Fruit fly (Drosophila melanogaster): ENCODE results near the gene okr.

okr gene

dm6 chr2L:2976829-2977228 lies 15.7 kb downstream of the okr start, which contains the start of the genes CG9641 and CG3165 (continued):
- TF ChIP-seq az2 (GFP tag; optimal IDR thresholded peaks at IDR 0.05) = peak; percentile 89
- TF ChIP-seq esg (GFP tag; conservative IDR thresholded peaks at IDR 0.05) = peak; percentile 69
- TF ChIP-seq tin (GFP tag; optimal IDR thresholded peaks at IDR 0.05) = peak; percentile 93
- TF ChIP-seq CG10462 (GFP tag; optimal IDR thresholded peaks at IDR 0.05) = peak; percentile 70
- TF ChIP-seq Hmr (GFP tag; optimal IDR thresholded peaks at IDR 0.05) = no peak
- TF ChIP-seq wdn (GFP tag; IDR thresholded peaks at IDR 0.05) = no peak; the same call in 1 of the 2 replicates
- peak; percentile 90 for TF ChIP-seq CG11456 (GFP tag; IDR thresholded peaks at IDR 0.05)
- TF ChIP-seq Gsc (GFP tag; IDR thresholded peaks at IDR 0.05) = no peak
- peak; percentile 60 for TF ChIP-seq Sry-β (GFP tag; optimal IDR thresholded peaks at IDR 0.05)
- peak; percentile 72 for TF ChIP-seq CG1603 (tag; optimal IDR thresholded peaks at IDR 0.05)
- TF ChIP-seq bbx (GFP tag; IDR thresholded peaks at IDR 0.05; ENCODE audit: partially characterized antibody) = peak; percentile 89
- TF ChIP-seq sr (GFP tag; IDR thresholded peaks at IDR 0.05) = no peak
- TF ChIP-seq Ets65A (GFP tag) = peak; percentile 98
- peak in 1 of 3 experiments; percentile 84 for TF ChIP-seq lola (GFP tag; optimal IDR thresholded peaks at IDR 0.05)
- peak; percentile 91 for TF ChIP-seq CG2129 (GFP tag; IDR thresholded peaks at IDR 0.05; ENCODE audit: partially characterized antibody)
- TF ChIP-seq CG1024 (GFP tag; IDR thresholded peaks at IDR 0.05) = peak; percentile 21; the same call in 1 of the 2 replicates
- TF ChIP-seq CG33557 (GFP tag; optimal IDR thresholded peaks at IDR 0.05) = peak; percentile 86
- peak; percentile 80 for TF ChIP-seq Atf6 (GFP tag; IDR thresholded peaks at IDR 0.05)
- TF ChIP-seq pb (GFP tag; optimal IDR thresholded peaks at IDR 0.05) = peak; percentile 78
- TF ChIP-seq ranshi (GFP tag; IDR thresholded peaks at IDR 0.05) = peak; percentile 78; the same call in 1 of the 2 replicates
- peak; percentile 96 for TF ChIP-seq CG14710 (tag; optimal IDR thresholded peaks at IDR 0.05)
- peak; percentile 75 for TF ChIP-seq CG14441 (GFP tag; IDR thresholded peaks at IDR 0.05)
- peak; percentile 86 for TF ChIP-seq Dbx (GFP tag; IDR thresholded peaks at IDR 0.05)
- TF ChIP-seq prd (optimal IDR thresholded peaks at IDR 0.05) = no peak
- peak; percentile 90 for TF ChIP-seq prd (GFP tag; IDR thresholded peaks at IDR 0.05)
- TF ChIP-seq Atf3 (GFP tag; optimal IDR thresholded peaks at IDR 0.05) = peak; percentile 80
- TF ChIP-seq CG43689 (GFP tag; IDR thresholded peaks at IDR 0.05) = peak; percentile 52
- no peak for TF ChIP-seq bowl (GFP tag; IDR thresholded peaks at IDR 0.05)
- no peak for TF ChIP-seq CG6175 (GFP tag; IDR thresholded peaks at IDR 0.05)
- TF ChIP-seq maf-S (GFP tag; optimal IDR thresholded peaks at IDR 0.05) = peak; percentile 88
- no peak for TF ChIP-seq odd (GFP tag; optimal IDR thresholded peaks at IDR 0.05)
- no peak for TF ChIP-seq CG14965 (GFP tag; optimal IDR thresholded peaks at IDR 0.05; ENCODE audit: borderline replicate concordance)
- TF ChIP-seq CG4820 (GFP tag; optimal IDR thresholded peaks at IDR 0.05) = peak; percentile 90
- TF ChIP-seq CG33213 (GFP tag; optimal IDR thresholded peaks at IDR 0.05) = peak; percentile 90
- TF ChIP-seq disco-r (GFP tag; optimal IDR thresholded peaks at IDR 0.05) = peak; percentile 74
- TF ChIP-seq HLHmδ (GFP tag; optimal IDR thresholded peaks at IDR 0.05) = no peak
- TF ChIP-seq Oaz (GFP tag; IDR thresholded peaks at IDR 0.05) = peak; percentile 66; the same call in 1 of the 2 replicates
- TF ChIP-seq CG2712 (tag; optimal IDR thresholded peaks at IDR 0.05) = peak; percentile 89
- TF ChIP-seq stwl (tag; optimal IDR thresholded peaks at IDR 0.05) = peak; percentile 99
- TF ChIP-seq slbo (GFP tag; IDR thresholded peaks at IDR 0.05) = peak; percentile 87
- TF ChIP-seq CG12391 (tag; optimal IDR thresholded peaks at IDR 0.05) = peak; percentile 87
- no peak for TF ChIP-seq HHEX (GFP tag; optimal IDR thresholded peaks at IDR 0.05)
- TF ChIP-seq nmo (GFP tag; optimal IDR thresholded peaks at IDR 0.05) = peak; percentile 91
- TF ChIP-seq luna (GFP tag; optimal IDR thresholded peaks at IDR 0.05) = peak; percentile 44
- TF ChIP-seq CG3838 (GFP tag; optimal IDR thresholded peaks at IDR 0.05) = peak; percentile 59
- peak; percentile 89 for TF ChIP-seq CG12659 (GFP tag; optimal IDR thresholded peaks at IDR 0.05)
- peak; percentile 52; the same call in 1 of the 3 replicates for TF ChIP-seq gce (GFP tag; IDR thresholded peaks at IDR 0.05)
- peak; percentile 56 for TF ChIP-seq CG5953 (GFP tag; IDR thresholded peaks at IDR 0.05)
- peak; percentile 99 for TF ChIP-seq ftz-f1 (GFP tag; optimal IDR thresholded peaks at IDR 0.05)
- TF ChIP-seq zen (tag; optimal IDR thresholded peaks at IDR 0.05) = peak; percentile 72
- TF ChIP-seq sisA (GFP tag; IDR thresholded peaks at IDR 0.05) = peak; percentile 81
